5 fruit fly cellular contexts compared by ENCODE assay signal in the genomic region with DNA sequence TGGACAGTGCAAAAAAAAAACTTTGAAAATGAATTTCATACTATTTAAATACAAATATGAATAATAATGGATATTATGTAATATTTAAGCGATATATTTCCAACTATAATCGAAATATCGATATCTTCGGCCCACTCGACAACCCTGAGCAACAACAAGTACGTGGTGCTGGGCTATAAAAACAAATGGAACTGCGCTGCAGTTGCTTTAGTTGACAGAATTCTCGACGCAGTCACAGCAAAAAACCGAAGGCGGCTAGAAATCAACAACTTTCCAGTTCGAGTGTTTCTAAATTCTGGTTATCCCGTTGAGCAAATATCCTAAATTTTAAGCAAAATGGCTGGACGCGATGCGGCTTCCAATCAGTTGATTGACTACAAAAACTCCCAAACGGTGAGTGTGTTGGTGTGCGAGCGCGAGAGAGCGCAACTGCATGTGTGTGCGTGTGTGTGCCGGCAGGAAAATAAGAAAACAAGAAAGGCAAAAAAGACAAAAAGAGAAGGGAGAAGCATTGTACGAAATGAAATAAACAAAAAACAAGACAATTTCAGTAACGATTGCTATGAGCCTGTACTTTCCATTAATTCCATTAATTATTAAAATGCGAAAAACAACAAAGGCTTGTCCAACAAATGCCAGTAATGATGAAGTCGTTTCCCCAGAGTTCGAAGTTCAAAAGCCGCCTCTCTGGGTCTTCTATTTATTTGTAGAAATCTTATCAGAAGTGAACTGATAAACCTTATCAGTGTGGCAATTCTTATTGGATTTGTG.
TF ChIP-seq lines count a peak whose summit lies in the region.

A gene (plus strand): TSS at position 155 of the 771 bp plus-strand sequence.

TF ChIP-seq in whole organism, adult, 20 proteins besides CTCF, POLR2A, EP300 and RAD21 (continued from another document):
- TF ChIP-seq CG12768 (GFP tag; optimal IDR thresholded peaks at IDR 0.05; lab: Kevin White, UChicago), result peak; percentile 98
- TF ChIP-seq CG33017 (tag; optimal IDR thresholded peaks at IDR 0.05; lab: Kevin White, UChicago), result peak; percentile 85
- TF ChIP-seq ovo (GFP tag; optimal IDR thresholded peaks at IDR 0.05; lab: Kevin White, UChicago), result peak; percentile 84
- peak; percentile 36 for TF ChIP-seq pad (GFP tag; optimal IDR thresholded peaks at IDR 0.05; lab: Kevin White, UChicago)

TF ChIP-seq in whole organism, embryonic, 481 proteins besides CTCF, POLR2A, EP300 and RAD21 (continued from another document and continues in another):
- TF ChIP-seq PHDP (tag; optimal IDR thresholded peaks at IDR 0.05; lab: Kevin White, UChicago) (peak; percentile 23), trem (tag; optimal IDR thresholded peaks at IDR 0.05; lab: Kevin White, UChicago) (peak; percentile 52), CG4707 (GFP tag; optimal IDR thresholded peaks at IDR 0.05; lab: Kevin White, UChicago) (peak; percentile 3), CG17802 (tag; optimal IDR thresholded peaks at IDR 0.05; lab: Kevin White, UChicago) (no peak), Scr (GFP tag; IDR thresholded peaks at IDR 0.05; lab: Robert Waterston, UW; ENCODE audit: partially characterized antibody) (peak; percentile 91), tx (GFP tag; optimal IDR thresholded peaks at IDR 0.05; lab: Kevin White, UChicago) (peak; percentile 25), usp (GFP tag; optimal IDR thresholded peaks at IDR 0.05; lab: Kevin White, UChicago) (no peak), CG2202 (tag; optimal IDR thresholded peaks at IDR 0.05; lab: Kevin White, UChicago) (peak; percentile 32), Poxn (GFP tag; IDR thresholded peaks at IDR 0.05; lab: Robert Waterston, UW) (no peak), sna (GFP tag; IDR thresholded peaks at IDR 0.05; lab: Robert Waterston, UW; ENCODE audit: partially characterized antibody) (peak; percentile 89), nom (GFP tag; optimal IDR thresholded peaks at IDR 0.05; lab: Kevin White, UChicago) (peak; percentile 100), CG12104 (GFP tag; optimal IDR thresholded peaks at IDR 0.05; lab: Kevin White, UChicago) (peak; percentile 22), rib (GFP tag; IDR thresholded peaks at IDR 0.05; lab: Robert Waterston, UW) (peak; percentile 53; the same call in 1 of the 2 replicates), pros (GFP tag; optimal IDR thresholded peaks at IDR 0.05; lab: Kevin White, UChicago) (peak; percentile 46), CG13287 (GFP tag; IDR thresholded peaks at IDR 0.05; lab: Robert Waterston, UW; ENCODE audit: partially characterized antibody) (peak; percentile 93), fd96Cb (tag; optimal IDR thresholded peaks at IDR 0.05; lab: Kevin White, UChicago) (no peak), slbo (GFP tag; IDR thresholded peaks at IDR 0.05; lab: Robert Waterston, UW) (peak; percentile 61; the same call in 1 of the 2 replicates), sima (GFP tag; optimal IDR thresholded peaks at IDR 0.05; lab: Kevin White, UChicago) (no peak), bsh (GFP tag; optimal IDR thresholded peaks at IDR 0.05; lab: Kevin White, UChicago) (peak; percentile 23 to 100), CoRest (tag; optimal IDR thresholded peaks at IDR 0.05; lab: Kevin White, UChicago) (peak; percentile 65), CG2712 (tag; optimal IDR thresholded peaks at IDR 0.05; lab: Kevin White, UChicago) (peak; percentile 59), CG30020 (tag; optimal IDR thresholded peaks at IDR 0.05; lab: Kevin White, UChicago) (peak; percentile 35), Optix (GFP tag; IDR thresholded peaks at IDR 0.05; lab: Robert Waterston, UW) (no peak), zfh1 (GFP tag; IDR thresholded peaks at IDR 0.05; lab: Robert Waterston, UW) (no peak), chif (GFP tag; optimal IDR thresholded peaks at IDR 0.05; lab: Kevin White, UChicago) (peak in 1 of 2 experiments; percentile 16), Hmx (GFP tag; optimal IDR thresholded peaks at IDR 0.05; lab: Kevin White, UChicago) (no peak), Atf3 (GFP tag; optimal IDR thresholded peaks at IDR 0.05; lab: Kevin White, UChicago) (no peak), toy (GFP tag; IDR thresholded peaks at IDR 0.05; lab: Robert Waterston, UW) (no peak), unpg (GFP tag; optimal IDR thresholded peaks at IDR 0.05; lab: Kevin White, UChicago) (peak; percentile 29)

TF ChIP-seq in whole organism, prepupa, 60 proteins besides CTCF, POLR2A, EP300 and RAD21 (continued from another document and continues in another):
- TF ChIP-seq fd85E (GFP tag; optimal IDR thresholded peaks at IDR 0.05; lab: Kevin White, UChicago), result peak; percentile 95
- TF ChIP-seq CG1621 (tag; optimal IDR thresholded peaks at IDR 0.05; lab: Kevin White, UChicago), result peak; percentile 99
- peak; percentile 99 for TF ChIP-seq Lpt (GFP tag; optimal IDR thresholded peaks at IDR 0.05; lab: Kevin White, UChicago)
- peak; percentile 99 for TF ChIP-seq CG15336 (GFP tag; IDR thresholded peaks at IDR 0.05; lab: Robert Waterston, UW)
- TF ChIP-seq CG6163 (GFP tag; IDR thresholded peaks at IDR 0.05; lab: Robert Waterston, UW), result peak; percentile 100
- TF ChIP-seq CG31627 (GFP tag; optimal IDR thresholded peaks at IDR 0.05; lab: Kevin White, UChicago), result peak; percentile 22
- peak; percentile 77 for TF ChIP-seq acj6 (GFP tag; optimal IDR thresholded peaks at IDR 0.05; lab: Kevin White, UChicago)
- TF ChIP-seq Sox14 (GFP tag; optimal IDR thresholded peaks at IDR 0.05; lab: Kevin White, UChicago), result peak; percentile 91
- peak; percentile 74 for TF ChIP-seq CG10631 (GFP tag; optimal IDR thresholded peaks at IDR 0.05; lab: Kevin White, UChicago)
- TF ChIP-seq esn (GFP tag; optimal IDR thresholded peaks at IDR 0.05; lab: Kevin White, UChicago), result peak; percentile 84
- TF ChIP-seq Eip93F (GFP tag; optimal IDR thresholded peaks at IDR 0.05; lab: Kevin White, UChicago), result peak; percentile 92
- TF ChIP-seq vri (GFP tag; optimal IDR thresholded peaks at IDR 0.05; lab: Kevin White, UChicago), result peak; percentile 99
- TF ChIP-seq Smox (GFP tag; optimal IDR thresholded peaks at IDR 0.05; lab: Kevin White, UChicago), result peak; percentile 68
- peak; percentile 68 for TF ChIP-seq lz (GFP tag; optimal IDR thresholded peaks at IDR 0.05; lab: Kevin White, UChicago)
- TF ChIP-seq CG10669 (GFP tag; optimal IDR thresholded peaks at IDR 0.05; lab: Kevin White, UChicago), result peak; percentile 99
- TF ChIP-seq fd59A (GFP tag; optimal IDR thresholded peaks at IDR 0.05; lab: Kevin White, UChicago), result peak; percentile 95
- peak; percentile 96 for TF ChIP-seq pdm3 (GFP tag; optimal IDR thresholded peaks at IDR 0.05; lab: Kevin White, UChicago)
- TF ChIP-seq dac (GFP tag; optimal IDR thresholded peaks at IDR 0.05; lab: Kevin White, UChicago), result peak; percentile 95
- TF ChIP-seq CG3919 (GFP tag; optimal IDR thresholded peaks at IDR 0.05; lab: Kevin White, UChicago), result peak; percentile 97
- peak; percentile 98 for TF ChIP-seq CG8632 (GFP tag; optimal IDR thresholded peaks at IDR 0.05; lab: Kevin White, UChicago)
- TF ChIP-seq Eip75B (GFP tag; optimal IDR thresholded peaks at IDR 0.05; lab: Kevin White, UChicago), result peak; percentile 97
- TF ChIP-seq Gug (GFP tag; IDR thresholded peaks at IDR 0.05; lab: Robert Waterston, UW), result peak; percentile 93
- TF ChIP-seq OdsH (GFP tag; optimal IDR thresholded peaks at IDR 0.05; lab: Kevin White, UChicago), result peak; percentile 90
- TF ChIP-seq Hr4 (GFP tag; optimal IDR thresholded peaks at IDR 0.05; lab: Kevin White, UChicago), result peak; percentile 86
- peak; percentile 100 for TF ChIP-seq CG6276 (GFP tag; optimal IDR thresholded peaks at IDR 0.05; lab: Kevin White, UChicago)
- peak; percentile 98 for TF ChIP-seq CG34406 (GFP tag; optimal IDR thresholded peaks at IDR 0.05; lab: Kevin White, UChicago)
- TF ChIP-seq CG9139 (GFP tag; optimal IDR thresholded peaks at IDR 0.05; lab: Kevin White, UChicago), result peak; percentile 100
- peak; percentile 83 for TF ChIP-seq Met (GFP tag; optimal IDR thresholded peaks at IDR 0.05; lab: Kevin White, UChicago)
- peak; percentile 100 for TF ChIP-seq eg (GFP tag; IDR thresholded peaks at IDR 0.05; lab: Robert Waterston, UW)
- peak; percentile 100 for TF ChIP-seq CG8119 (GFP tag; IDR thresholded peaks at IDR 0.05; lab: Robert Waterston, UW)

TF ChIP-seq in whole organism, pupa, 21 proteins besides CTCF, POLR2A, EP300 and RAD21 (continued from another document):
- peak; percentile 99 for TF ChIP-seq Ets98B (GFP tag; IDR thresholded peaks at IDR 0.05; lab: Robert Waterston, UW)
- peak; percentile 96 for TF ChIP-seq CG9948 (tag; optimal IDR thresholded peaks at IDR 0.05; lab: Kevin White, UChicago)
- peak; percentile 26; the same call in 1 of the 2 replicates for TF ChIP-seq CG10348 (GFP tag; IDR thresholded peaks at IDR 0.05; lab: Robert Waterston, UW)

TF ChIP-seq in whole organism, wandering third instar larva, 38 proteins besides CTCF, POLR2A, EP300 and RAD21 (continued from another document):
- peak; percentile 36 for TF ChIP-seq CG32264 (GFP tag; optimal IDR thresholded peaks at IDR 0.05; lab: Kevin White, UChicago)
- TF ChIP-seq dl (GFP tag; optimal IDR thresholded peaks at IDR 0.05; lab: Kevin White, UChicago; ENCODE audit: insufficient read depth in 1 of 2, partially characterized antibody in 2 of 2), result no peak
- peak; percentile 27 for TF ChIP-seq Mio (GFP tag; optimal IDR thresholded peaks at IDR 0.05; lab: Kevin White, UChicago)
- peak; percentile 48 for TF ChIP-seq dmrt93B (GFP tag; optimal IDR thresholded peaks at IDR 0.05; lab: Kevin White, UChicago)
- TF ChIP-seq GATAd (GFP tag; optimal IDR thresholded peaks at IDR 0.05; lab: Kevin White, UChicago), result no peak
- peak; percentile 98 for TF ChIP-seq CrebA (GFP tag; optimal IDR thresholded peaks at IDR 0.05; lab: Kevin White, UChicago; ENCODE audit: borderline replicate concordance)
- TF ChIP-seq br (GFP tag; optimal IDR thresholded peaks at IDR 0.05; lab: Kevin White, UChicago), result peak; percentile 75
- peak; percentile 76 for TF ChIP-seq fru (GFP tag; optimal IDR thresholded peaks at IDR 0.05; lab: Kevin White, UChicago)
- TF ChIP-seq foxo (GFP tag; optimal IDR thresholded peaks at IDR 0.05; lab: Kevin White, UChicago), result peak; percentile 53 to 84
- no peak for TF ChIP-seq Abd-B (GFP tag; optimal IDR thresholded peaks at IDR 0.05; lab: Kevin White, UChicago)
- peak; percentile 90 for TF ChIP-seq CG9705 (GFP tag; optimal IDR thresholded peaks at IDR 0.05; lab: Kevin White, UChicago)
- TF ChIP-seq Hnf4 (GFP tag; optimal IDR thresholded peaks at IDR 0.05; lab: Kevin White, UChicago), result peak; percentile 56
- peak; percentile 8 for TF ChIP-seq sv (GFP tag; optimal IDR thresholded peaks at IDR 0.05; lab: Kevin White, UChicago)
- TF ChIP-seq Dfd (GFP tag; optimal IDR thresholded peaks at IDR 0.05; lab: Kevin White, UChicago), result no peak
- no peak for TF ChIP-seq pan (optimal IDR thresholded peaks at IDR 0.05; lab: Kevin White, UChicago)
- TF ChIP-seq Hr83 (GFP tag; optimal IDR thresholded peaks at IDR 0.05; lab: Kevin White, UChicago; ENCODE audit: poor library complexity, severe bottlenecking), result peak; percentile 3
- TF ChIP-seq sage (GFP tag; optimal IDR thresholded peaks at IDR 0.05; lab: Kevin White, UChicago), result peak; percentile 75
- TF ChIP-seq OdsH (GFP tag; optimal IDR thresholded peaks at IDR 0.05; lab: Kevin White, UChicago), result peak; percentile 70
